Worm (Caenorhabditis elegans) whole organism, young adult: Measurements from ENCODE around the gene C50F4.16.

Experiments used
- B0019.2 ChIP-seq: fragments of 200-800 bp; sonication (Bioruptor generic); conservative IDR thresholded peaks from 2 replicates; pipeline ENCODE4 v1.3.6; 2022; ENCODE audit warnings: missing genetic modification reagents, missing genetic modification characterization, missing compliant biosample characterization
- B0261.1 ChIP-seq: sonication (generic microtip); optimal IDR thresholded peaks from 2 replicates; lab custom pipeline; 2016; ENCODE audit warnings: mild to moderate bottlenecking, missing genetic modification characterization, moderate library complexity, missing compliant biosample characterization
- C17E4.6 ChIP-seq: fragments of 200-800 bp; sonication (Bioruptor generic); IDR thresholded peaks from 2 replicates; pipeline ENCODE4 v1.3.6; 2022; ENCODE audit warnings: missing genetic modification reagents, missing genetic modification characterization, missing compliant biosample characterization
- D2030.7 ChIP-seq: fragments of 200-800 bp; sonication (Bioruptor generic); IDR thresholded peaks from 2 replicates; pipeline ENCODE4 v1.3.6; 2022; ENCODE audit warnings: missing genetic modification reagents, missing genetic modification characterization, missing compliant biosample characterization
- F22D6.2 ChIP-seq: sonication (generic microtip); optimal IDR thresholded peaks from 2 replicates; lab custom pipeline; 2016; ENCODE audit warnings: mild to moderate bottlenecking, missing genetic modification characterization, missing compliant biosample characterization
- F33H1.4 ChIP-seq: fragments of 200-800 bp; sonication (Bioruptor generic); IDR thresholded peaks from 2 replicates; pipeline ENCODE4 v1.3.6; 2022; ENCODE audit warnings: missing genetic modification reagents, missing genetic modification characterization, missing compliant biosample characterization
- F57A8.1 ChIP-seq: fragments of 200-800 bp; sonication (Bioruptor generic); optimal IDR thresholded peaks from 2 replicates; lab custom pipeline; 2018; ENCODE audit warnings: mild to moderate bottlenecking, missing genetic modification characterization, moderate library complexity, missing compliant biosample characterization
- K11D2.4 ChIP-seq: fragments of 200-800 bp; sonication (Bioruptor generic); IDR thresholded peaks from 2 replicates; pipeline ENCODE4 v1.3.6; 2022; ENCODE audit warnings: missing genetic modification reagents, missing genetic modification characterization, missing compliant biosample characterization
- ZK185.1 ChIP-seq: sonication (generic microtip); optimal IDR thresholded peaks from 2 replicates; lab custom pipeline; 2016; ENCODE audit warnings: mild to moderate bottlenecking, missing genetic modification characterization, missing compliant biosample characterization; ENCODE audit not compliant: poor library complexity, severe bottlenecking
- akir-1 ChIP-seq: fragments of 200-800 bp; sonication (Bioruptor generic); optimal IDR thresholded peaks from 2 replicates; lab custom pipeline; 2018; ENCODE audit warnings: mild to moderate bottlenecking, missing genetic modification characterization, moderate library complexity, missing compliant biosample characterization
- ama-1 ChIP-seq, 3 experiments: fragments of 150-350 bp in 1 of 3; sonication (generic microtip) in 2 of 3; optimal IDR thresholded peaks; 2 replicates each; lab custom pipeline; 2014 to 2018; ENCODE audit warnings: missing biosample characterization in 2 of 3, missing genetic modification characterization in 2 of 3, missing genetic modification reagents in 2 of 3
- athp-1 ChIP-seq: sonication (generic microtip); optimal IDR thresholded peaks from 2 replicates; lab custom pipeline; 2017; ENCODE audit warnings: mild to moderate bottlenecking, missing genetic modification characterization, missing compliant biosample characterization
- attf-6 ChIP-seq: fragments of 200-800 bp; sonication (Bioruptor generic); IDR thresholded peaks from 2 replicates; pipeline ENCODE4 v1.3.6; 2022; ENCODE audit warnings: missing genetic modification reagents, missing genetic modification characterization, missing compliant biosample characterization
- bed-2 ChIP-seq: fragments of 200-800 bp; sonication (Bioruptor generic); IDR thresholded peaks from 2 replicates; pipeline ENCODE4 v1.3.6; 2022; ENCODE audit warnings: missing genetic modification reagents, missing genetic modification characterization, missing compliant biosample characterization
- ceh-27 ChIP-seq: fragments of 200-800 bp; sonication (Bioruptor generic); optimal IDR thresholded peaks from 2 replicates; lab custom pipeline; 2018; ENCODE audit warnings: mild to moderate bottlenecking, missing genetic modification characterization, moderate library complexity, missing compliant biosample characterization
- ceh-79 ChIP-seq: sonication (generic microtip); optimal IDR thresholded peaks from 2 replicates; lab custom pipeline; 2017; ENCODE audit warnings: mild to moderate bottlenecking, missing genetic modification characterization, missing compliant biosample characterization
- chd-7 ChIP-seq: sonication (generic microtip); optimal IDR thresholded peaks from 2 replicates; lab custom pipeline; 2016; ENCODE audit warnings: mild to moderate bottlenecking, missing genetic modification characterization, moderate library complexity, missing compliant biosample characterization
- die-1 ChIP-seq: sonication (generic microtip); optimal IDR thresholded peaks from 2 replicates; lab custom pipeline; 2016; ENCODE audit warnings: missing genotype, mild to moderate bottlenecking, missing genetic modification characterization, missing compliant biosample characterization
- dpl-1 ChIP-seq: fragments of 150-350 bp; optimal IDR thresholded peaks from 2 replicates; lab custom pipeline; 2014; ENCODE audit warnings: missing biosample characterization, missing genetic modification reagents, missing genetic modification characterization
- ekl-4 ChIP-seq: fragments of 200-800 bp; sonication (Bioruptor generic); IDR thresholded peaks from 2 replicates; pipeline ENCODE4 v1.3.6; 2022; ENCODE audit warnings: missing genetic modification reagents, missing genetic modification characterization, missing compliant biosample characterization
- ets-4 ChIP-seq: fragments of 200-800 bp; sonication (Bioruptor generic); optimal IDR thresholded peaks from 2 replicates; lab custom pipeline; 2018; ENCODE audit warnings: mild to moderate bottlenecking, missing genetic modification characterization, missing compliant biosample characterization
- fkh-3 ChIP-seq: sonication (generic microtip); optimal IDR thresholded peaks from 2 replicates; lab custom pipeline; 2016; ENCODE audit warnings: mild to moderate bottlenecking, missing genetic modification characterization, missing compliant biosample characterization
- gei-17 ChIP-seq: fragments of 200-800 bp; sonication (Bioruptor generic); optimal IDR thresholded peaks from 2 replicates; lab custom pipeline; 2018; ENCODE audit warnings: mild to moderate bottlenecking, missing genetic modification characterization, missing compliant biosample characterization
- hlh-26 ChIP-seq: fragments of 200-800 bp; sonication (Bioruptor generic); conservative IDR thresholded peaks from 2 replicates; pipeline ENCODE4 v1.3.6; 2022; ENCODE audit warnings: missing genetic modification reagents, missing genetic modification characterization, missing compliant biosample characterization
- hmg-20 ChIP-seq: fragments of 200-800 bp; sonication (Bioruptor generic); IDR thresholded peaks from 2 replicates; pipeline ENCODE4 v1.3.6; 2022; ENCODE audit warnings: missing genetic modification reagents, missing genetic modification characterization, missing compliant biosample characterization
- hrde-1 ChIP-seq: sonication (generic microtip); optimal IDR thresholded peaks from 2 replicates; lab custom pipeline; 2016; ENCODE audit warnings: missing genetic modification characterization, mild to moderate bottlenecking, missing compliant biosample characterization, moderate library complexity, missing genotype, missing genetic modification reagents, borderline replicate concordance
- hsf-1 ChIP-seq: fragments of 200-800 bp; sonication (Bioruptor generic); IDR thresholded peaks from 2 replicates; pipeline ENCODE4 v1.3.6; 2022; ENCODE audit warnings: missing genetic modification reagents, missing genetic modification characterization, missing compliant biosample characterization
- lag-1 ChIP-seq: fragments of 200-800 bp; sonication (Bioruptor generic); IDR thresholded peaks from 2 replicates; pipeline ENCODE4 v1.3.6; 2022; ENCODE audit warnings: missing genetic modification reagents, missing genetic modification characterization, missing compliant biosample characterization
- lir-1 ChIP-seq: fragments of 200-800 bp; sonication (Bioruptor generic); conservative IDR thresholded peaks from 2 replicates; pipeline ENCODE4 v1.3.6; 2022; ENCODE audit warnings: missing genetic modification reagents, missing genetic modification characterization, missing compliant biosample characterization
- madf-3 ChIP-seq: fragments of 200-800 bp; sonication (Bioruptor generic); IDR thresholded peaks from 2 replicates; pipeline ENCODE4 v1.3.6; 2022; ENCODE audit warnings: missing genetic modification reagents, missing genetic modification characterization, missing compliant biosample characterization
- madf-8 ChIP-seq: fragments of 200-800 bp; sonication (Bioruptor generic); conservative IDR thresholded peaks from 2 replicates; pipeline ENCODE4 v1.3.6; 2022; ENCODE audit warnings: missing genetic modification reagents, missing genetic modification characterization, missing compliant biosample characterization
- mcd-1 ChIP-seq: fragments of 200-800 bp; sonication (Bioruptor generic); IDR thresholded peaks from 2 replicates; pipeline ENCODE4 v1.3.6; 2022; ENCODE audit warnings: missing genetic modification reagents, missing genetic modification characterization, missing compliant biosample characterization
- mes-4 ChIP-seq: sonication (generic microtip); optimal IDR thresholded peaks from 2 replicates; lab custom pipeline; 2016; ENCODE audit warnings: missing genotype, missing genetic modification characterization, missing compliant biosample characterization
- nfyb-1 ChIP-seq: fragments of 200-800 bp; sonication (Bioruptor generic); IDR thresholded peaks from 2 replicates; pipeline ENCODE4 v1.3.6; 2022; ENCODE audit warnings: missing genetic modification reagents, missing genetic modification characterization, missing compliant biosample characterization
- nhr-120 ChIP-seq: fragments of 200-800 bp; sonication (Bioruptor generic); IDR thresholded peaks from 2 replicates; pipeline ENCODE4 v1.3.6; 2022; ENCODE audit warnings: missing genetic modification characterization, missing compliant biosample characterization
- nhr-80 ChIP-seq: sonication (generic microtip); optimal IDR thresholded peaks from 2 replicates; lab custom pipeline; 2016; ENCODE audit warnings: missing genetic modification characterization, missing compliant biosample characterization
- snpc-1.3 ChIP-seq: sonication (generic microtip); optimal IDR thresholded peaks from 2 replicates; lab custom pipeline; 2017; ENCODE audit warnings: missing genetic modification characterization, mild to moderate bottlenecking, missing compliant biosample characterization, antibody characterized with exemption, moderate library complexity, missing genotype, missing genetic modification reagents; ENCODE audit not compliant: insufficient read depth
- snpc-4 ChIP-seq, 5 experiments: fragments of 150-350 bp in 1 of 5; sonication (generic microtip) in 4 of 5; optimal IDR thresholded peaks; 2 replicates each; lab custom pipeline; 2014 to 2018; ENCODE audit warnings: missing genetic modification characterization in 5 of 5, missing biosample characterization in 3 of 5, antibody characterized with exemption in 2 of 5, mild to moderate bottlenecking in 2 of 5, missing compliant biosample characterization in 2 of 5, missing genotype in 2 of 5, moderate library complexity in 2 of 5, missing genetic modification reagents in 1 of 5
- sptf-2 ChIP-seq: fragments of 200-800 bp; sonication (Bioruptor generic); optimal IDR thresholded peaks from 2 replicates; lab custom pipeline; 2018; ENCODE audit warnings: mild to moderate bottlenecking, missing genetic modification characterization, missing compliant biosample characterization
- tlf-1 ChIP-seq: fragments of 200-800 bp; sonication (Bioruptor generic); optimal IDR thresholded peaks from 2 replicates; lab custom pipeline; 2018; ENCODE audit warnings: mild to moderate bottlenecking, missing genetic modification characterization, missing compliant biosample characterization
- ztf-26 ChIP-seq: sonication (generic microtip); optimal IDR thresholded peaks from 2 replicates; lab custom pipeline; 2017; ENCODE audit warnings: missing genetic modification characterization, missing compliant biosample characterization
- ztf-28 ChIP-seq: fragments of 200-800 bp; sonication (Bioruptor generic); IDR thresholded peaks from 2 replicates; pipeline ENCODE4 v1.3.6; 2022; ENCODE audit warnings: missing genetic modification reagents, missing genetic modification characterization, missing compliant biosample characterization
- ztf-3 ChIP-seq: fragments of 200-800 bp; sonication (Bioruptor generic); optimal IDR thresholded peaks from 2 replicates; lab custom pipeline; 2018; ENCODE audit warnings: mild to moderate bottlenecking, missing genetic modification characterization, missing compliant biosample characterization

C50F4.16 gene

DNA sequence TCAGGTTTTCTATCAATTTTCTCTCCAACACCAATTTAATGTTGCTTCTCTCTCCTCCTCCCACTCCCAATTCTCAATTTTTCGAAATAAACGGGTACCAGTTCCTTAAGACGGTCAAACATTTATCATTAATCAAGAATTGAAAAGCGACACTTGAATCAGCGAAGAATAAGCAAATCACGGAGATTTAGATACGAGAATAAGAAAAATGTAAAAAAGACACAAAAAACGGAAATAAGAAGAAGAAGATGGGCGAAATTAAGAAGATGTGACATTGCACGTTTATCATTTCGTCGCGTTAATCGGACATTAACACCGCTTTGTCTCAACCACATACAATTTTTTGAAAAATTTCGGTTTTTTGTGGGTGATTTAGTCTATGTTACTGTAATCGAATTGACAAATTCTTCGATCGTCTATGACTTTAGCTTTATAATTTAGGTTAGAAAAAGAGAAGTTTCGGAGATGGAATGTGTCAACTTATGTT lies 36.9 kb downstream of the C50F4.16 start, which contains the start of gene haao-1:
Gene haao-1, plus strand, starts transcription at position 437 of the 487 bp plus-strand sequence.
- no peak for TF ChIP-seq sptf-2 (GFP tag; lab: Kevin White, UChicago)
- no peak for TF ChIP-seq die-1 (tag; lab: Kevin White, UChicago)
- no peak for TF ChIP-seq nhr-80 (tag; lab: Kevin White, UChicago)
- no peak for TF ChIP-seq gei-17 (GFP tag; lab: Kevin White, UChicago)
- no peak for TF ChIP-seq madf-3 (GFP tag; lab: Robert Waterston, UW)
- no peak for TF ChIP-seq fkh-3 (tag; lab: Kevin White, UChicago)
- TF ChIP-seq athp-1 (tag; lab: Kevin White, UChicago): no peak
- no peak for TF ChIP-seq hrde-1 (tag; lab: Kevin White, UChicago)

DNA sequence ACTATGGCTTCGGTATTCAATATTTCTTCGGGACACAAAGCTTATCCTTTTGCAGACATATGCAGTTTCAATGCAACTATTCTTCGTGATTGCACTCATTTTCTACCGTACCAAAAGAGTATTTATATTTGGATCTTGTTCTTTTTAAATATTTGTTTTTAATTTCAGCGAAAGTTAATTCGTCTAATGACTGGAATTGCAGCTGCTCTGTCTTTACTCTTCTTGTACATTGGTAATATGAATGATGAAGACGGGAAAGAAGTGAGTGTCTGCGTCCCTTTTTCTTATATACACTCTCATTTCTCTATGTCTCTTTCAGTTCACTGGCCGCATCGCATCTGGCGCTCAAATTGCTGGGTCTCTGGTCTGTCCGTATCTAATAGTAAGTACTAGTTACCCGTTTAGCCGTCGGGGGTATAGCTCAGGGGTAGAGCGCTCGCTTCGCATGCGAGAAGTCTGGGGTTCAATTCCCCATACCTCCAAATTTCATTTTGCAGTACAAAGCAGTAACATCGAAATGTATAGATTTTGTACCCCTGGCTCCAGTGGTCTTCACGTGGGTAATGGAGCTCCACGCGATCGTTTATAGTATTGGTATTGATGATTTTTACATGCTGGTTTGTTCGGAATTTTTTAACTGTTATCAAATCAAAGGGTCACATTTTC lies 38.1 kb downstream of the C50F4.16 start:
- TF ChIP-seq tlf-1 (GFP tag; lab: Kevin White, UChicago) (no peak), D2030.7 (GFP tag; lab: Robert Waterston, UW) (peak; percentile 42), athp-1 (tag; lab: Kevin White, UChicago) (peak; percentile 27), hmg-20 (peak; percentile 72; the same call in 1 of the 2 replicates), attf-6 (GFP tag; lab: Robert Waterston, UW) (no peak), C17E4.6 (GFP tag; lab: Robert Waterston, UW) (no peak), dpl-1 (no peak), ztf-28 (GFP tag; lab: Robert Waterston, UW) (no peak), lag-1 (no peak), madf-8 (GFP tag; lab: Robert Waterston, UW) (no peak), ZK185.1 (tag; lab: Kevin White, UChicago) (peak; percentile 81), B0261.1 (tag; lab: Kevin White, UChicago) (peak; percentile 95), ets-4 (GFP tag; lab: Kevin White, UChicago) (peak; percentile 35), F33H1.4 (0 out of 2 replicates have a peak, but pooled peaks have one; percentile 11), nhr-120 (peak; percentile 92; the same call in 1 of the 2 replicates), B0019.2 (GFP tag; lab: Robert Waterston, UW) (no peak), chd-7 (tag; lab: Kevin White, UChicago) (peak; percentile 79), F57A8.1 (GFP tag; lab: Kevin White, UChicago) (no peak), bed-2 (GFP tag; lab: Robert Waterston, UW) (no peak), nfyb-1 (peak; percentile 89), mcd-1 (GFP tag; lab: Robert Waterston, UW) (no peak; the same call in 1 of the 2 replicates), ztf-26 (tag; lab: Kevin White, UChicago) (peak; percentile 70), hsf-1 (peak; percentile 61; the same call in 1 of the 2 replicates), mes-4 (tag; lab: Kevin White, UChicago) (peak; percentile 47), K11D2.4 (GFP tag; lab: Robert Waterston, UW) (0 out of 2 replicates have a peak, but pooled peaks have one; percentile 49), hlh-26 (GFP tag; lab: Robert Waterston, UW) (no peak), akir-1 (GFP tag; lab: Kevin White, UChicago) (no peak), gei-17 (GFP tag; lab: Kevin White, UChicago) (peak; percentile 24), hrde-1 (tag; lab: Kevin White, UChicago) (peak; percentile 13), snpc-1.3 (peak; percentile 67), lir-1 (GFP tag; lab: Robert Waterston, UW) (peak; percentile 70), snpc-4 (GFP tag; optimal IDR thresholded peaks at IDR 0.05; lab: Kevin White, UChicago) (peak; percentile 82), snpc-4 (tag; optimal IDR thresholded peaks at IDR 0.05; lab: Kevin White, UChicago) (peak; percentile 89 to 95 (median 92)), ama-1 (optimal IDR thresholded peaks at IDR 0.05; lab: Kevin White, UChicago) (no peak), ama-1 (GFP tag; optimal IDR thresholded peaks at IDR 0.05; lab: Kevin White, UChicago) (peak in 1 of 2 experiments; percentile 85), ztf-3 (GFP tag; lab: Kevin White, UChicago) (peak; percentile 36), ceh-27 (GFP tag; lab: Kevin White, UChicago) (peak; percentile 65), die-1 (tag; lab: Kevin White, UChicago) (peak; percentile 74), ekl-4 (GFP tag; lab: Robert Waterston, UW) (peak; percentile 70), ceh-79 (peak; percentile 55), F22D6.2 (peak; percentile 30)
